Fruit fly (Drosophila melanogaster): ENCODE results near the gene Sap130.

dm6 chr3L:12837196-12837720 lies 31.6 kb downstream of the Sap130 start:
- TF ChIP-seq EcR (GFP tag; optimal IDR thresholded peaks at IDR 0.05) (no peak), usp (GFP tag; optimal IDR thresholded peaks at IDR 0.05) (no peak), CG8478 (optimal IDR thresholded peaks at IDR 0.05) (no peak), psq (optimal IDR thresholded peaks at IDR 0.05) (no peak), Dll (optimal IDR thresholded peaks at IDR 0.05) (no peak), pan (optimal IDR thresholded peaks at IDR 0.05) (no peak)
